Fruit fly (Drosophila melanogaster): ENCODE measurements around the gene CG5664.

CG5664 gene

dm6 chr3L:21483837-21484236 is 42.7 kb upstream of the CG5664 start:
- TF ChIP-seq CG4360 (GFP tag; IDR thresholded peaks at IDR 0.05): no peak
- TF ChIP-seq CG33557 (GFP tag; optimal IDR thresholded peaks at IDR 0.05): no peak
- TF ChIP-seq bbx (GFP tag; IDR thresholded peaks at IDR 0.05; ENCODE audit: partially characterized antibody): peak; percentile 8; the same call in 1 of the 2 replicates
- TF ChIP-seq CG9609 (GFP tag; optimal IDR thresholded peaks at IDR 0.05): no peak
- no peak for TF ChIP-seq CG10321 (GFP tag; IDR thresholded peaks at IDR 0.05)
- TF ChIP-seq hth (optimal IDR thresholded peaks at IDR 0.05): no peak
- TF ChIP-seq MESR4 (GFP tag; optimal IDR thresholded peaks at IDR 0.05): no peak
- peak; percentile 80 for TF ChIP-seq Myb (GFP tag; optimal IDR thresholded peaks at IDR 0.05)
- TF ChIP-seq CG8944 (GFP tag; optimal IDR thresholded peaks at IDR 0.05): peak; percentile 3
- no peak for TF ChIP-seq CG8281 (tag; optimal IDR thresholded peaks at IDR 0.05)
- TF ChIP-seq trem (tag; optimal IDR thresholded peaks at IDR 0.05): peak; percentile 95
- TF ChIP-seq mld (GFP tag; IDR thresholded peaks at IDR 0.05; ENCODE audit: partially characterized antibody): no peak
- TF ChIP-seq D19B (GFP tag; optimal IDR thresholded peaks at IDR 0.05): no peak
- TF ChIP-seq CG14667 (GFP tag; IDR thresholded peaks at IDR 0.05): no peak
- no peak for TF ChIP-seq Hey (tag; optimal IDR thresholded peaks at IDR 0.05)
- no peak for TF ChIP-seq Ptx1 (GFP tag; IDR thresholded peaks at IDR 0.05)
- TF ChIP-seq ken (GFP tag; IDR thresholded peaks at IDR 0.05): no peak
- TF ChIP-seq nmo (GFP tag; optimal IDR thresholded peaks at IDR 0.05): peak; percentile 35
- TF ChIP-seq bab2 (GFP tag; optimal IDR thresholded peaks at IDR 0.05): peak; percentile 17
- no peak for TF ChIP-seq CG2889 (GFP tag; IDR thresholded peaks at IDR 0.05)
- no peak for TF ChIP-seq Sin3A (optimal IDR thresholded peaks at IDR 0.05)
- no peak for TF ChIP-seq CG12071 (GFP tag; optimal IDR thresholded peaks at IDR 0.05)
- no peak for TF ChIP-seq Dll (GFP tag; IDR thresholded peaks at IDR 0.05; ENCODE audit: partially characterized antibody)
- no peak for TF ChIP-seq CG10979 (tag; optimal IDR thresholded peaks at IDR 0.05)
- TF ChIP-seq CG2712 (tag; optimal IDR thresholded peaks at IDR 0.05): peak; percentile 47
- TF ChIP-seq gt (GFP tag; IDR thresholded peaks at IDR 0.05): no peak
- TF ChIP-seq ftz-f1 (GFP tag; optimal IDR thresholded peaks at IDR 0.05): no peak
- no peak for TF ChIP-seq CG3281 (GFP tag; optimal IDR thresholded peaks at IDR 0.05)
- TF ChIP-seq CG9215 (GFP tag; IDR thresholded peaks at IDR 0.05): no peak
- TF ChIP-seq Lim3 (GFP tag; IDR thresholded peaks at IDR 0.05): no peak
- TF ChIP-seq TFAM (GFP tag; optimal IDR thresholded peaks at IDR 0.05): no peak
- TF ChIP-seq Dip2 (GFP tag; IDR thresholded peaks at IDR 0.05): no peak
- no peak for TF ChIP-seq Sry-β (GFP tag; optimal IDR thresholded peaks at IDR 0.05)
- no peak for TF ChIP-seq ro (GFP tag; IDR thresholded peaks at IDR 0.05)
- no peak for TF ChIP-seq Bdp1 (GFP tag; optimal IDR thresholded peaks at IDR 0.05)
- TF ChIP-seq NFAT (GFP tag; IDR thresholded peaks at IDR 0.05): no peak
- no peak for TF ChIP-seq CG17612 (GFP tag; IDR thresholded peaks at IDR 0.05)
- peak; percentile 36 for TF ChIP-seq gem (tag; optimal IDR thresholded peaks at IDR 0.05)
- TF ChIP-seq Hr78 (GFP tag; optimal IDR thresholded peaks at IDR 0.05): no peak
- no peak for TF ChIP-seq CG9876 (GFP tag; optimal IDR thresholded peaks at IDR 0.05)
- no peak; the same call in 2 of the 3 replicates for TF ChIP-seq CG11560 (tag; IDR thresholded peaks at IDR 0.05)
- TF ChIP-seq sens-2 (GFP tag; IDR thresholded peaks at IDR 0.05): no peak
- peak; percentile 40; the same call in 1 of the 3 replicates for TF ChIP-seq CG17361 (GFP tag; IDR thresholded peaks at IDR 0.05)
- no peak for TF ChIP-seq Dip3 (GFP tag; optimal IDR thresholded peaks at IDR 0.05)
- TF ChIP-seq CG14441 (GFP tag; IDR thresholded peaks at IDR 0.05): no peak
- TF ChIP-seq ham (GFP tag; IDR thresholded peaks at IDR 0.05): no peak
- no peak for TF ChIP-seq CG3726 (GFP tag; IDR thresholded peaks at IDR 0.05)
- TF ChIP-seq br (optimal IDR thresholded peaks at IDR 0.05): no peak
- no peak for TF ChIP-seq CG1529 (GFP tag; optimal IDR thresholded peaks at IDR 0.05)
- TF ChIP-seq eyg (GFP tag; optimal IDR thresholded peaks at IDR 0.05): no peak
- TF ChIP-seq Adf1 (GFP tag; IDR thresholded peaks at IDR 0.05): 0 out of 2 replicates have a peak, but pooled peaks have one; percentile 8
- TF ChIP-seq stc (GFP tag; IDR thresholded peaks at IDR 0.05): no peak
- TF ChIP-seq zfh1 (GFP tag; IDR thresholded peaks at IDR 0.05): no peak
- peak; percentile 95 for TF ChIP-seq Lhr (GFP tag; optimal IDR thresholded peaks at IDR 0.05)
